Fruit fly (Drosophila melanogaster): ENCODE measurements around the gene Ack.
A peak's percentile ranks its signal among the peaks of the same experiment; 100 is the strongest.

Gene Ack

dm6 chr3L:4092705-4093257, 15.2 kb upstream of the Ack start, which contains the start of gene CG14990 (continued):
- TF ChIP-seq ase (GFP tag; IDR thresholded peaks at IDR 0.05) (no peak), Max (GFP tag; optimal IDR thresholded peaks at IDR 0.05) (no peak), kay (GFP tag; optimal IDR thresholded peaks at IDR 0.05) (no peak), CG15696 (tag; optimal IDR thresholded peaks at IDR 0.05) (no peak), CG31224 (GFP tag; IDR thresholded peaks at IDR 0.05) (no peak), CG10543 (GFP tag; optimal IDR thresholded peaks at IDR 0.05) (no peak), Vsx1 (GFP tag; optimal IDR thresholded peaks at IDR 0.05) (no peak), gt (GFP tag; IDR thresholded peaks at IDR 0.05) (no peak), CG7357 (GFP tag; IDR thresholded peaks at IDR 0.05) (no peak), CG8290 (GFP tag; optimal IDR thresholded peaks at IDR 0.05) (peak; percentile 46), CG8290 (tag; optimal IDR thresholded peaks at IDR 0.05) (peak in 1 of 2 experiments; percentile 56), CG17612 (GFP tag; IDR thresholded peaks at IDR 0.05) (no peak), CG10321 (GFP tag; IDR thresholded peaks at IDR 0.05) (no peak), corto (GFP tag; optimal IDR thresholded peaks at IDR 0.05) (no peak), Dll (GFP tag; IDR thresholded peaks at IDR 0.05; ENCODE audit: partially characterized antibody) (no peak), CG1233 (GFP tag; optimal IDR thresholded peaks at IDR 0.05) (no peak), Xbp1 (GFP tag; optimal IDR thresholded peaks at IDR 0.05) (no peak), Chrac-16 (GFP tag; optimal IDR thresholded peaks at IDR 0.05) (no peak), PHDP (tag; optimal IDR thresholded peaks at IDR 0.05) (no peak), yki (optimal IDR thresholded peaks at IDR 0.05) (no peak), sc (optimal IDR thresholded peaks at IDR 0.05) (no peak), sc (GFP tag; optimal IDR thresholded peaks at IDR 0.05) (no peak), kni (GFP tag; optimal IDR thresholded peaks at IDR 0.05) (no peak), gsb-n (tag; optimal IDR thresholded peaks at IDR 0.05) (no peak), bigmax (GFP tag; optimal IDR thresholded peaks at IDR 0.05) (no peak), CG12155 (GFP tag; optimal IDR thresholded peaks at IDR 0.05) (no peak), Hmx (GFP tag; optimal IDR thresholded peaks at IDR 0.05) (no peak), eve (GFP tag; optimal IDR thresholded peaks at IDR 0.05) (no peak), cg (GFP tag; optimal IDR thresholded peaks at IDR 0.05) (no peak), CG15601 (tag; optimal IDR thresholded peaks at IDR 0.05) (peak; percentile 23), D19B (GFP tag; optimal IDR thresholded peaks at IDR 0.05) (no peak), her (GFP tag; optimal IDR thresholded peaks at IDR 0.05) (no peak), cas (GFP tag; IDR thresholded peaks at IDR 0.05) (no peak), tup (GFP tag; optimal IDR thresholded peaks at IDR 0.05) (no peak), CG1603 (tag; optimal IDR thresholded peaks at IDR 0.05) (peak; percentile 45), zen2 (GFP tag; IDR thresholded peaks at IDR 0.05; ENCODE audit: partially characterized antibody) (no peak), Hr78 (GFP tag; optimal IDR thresholded peaks at IDR 0.05) (peak in 1 of 2 experiments; percentile 40), CG3838 (GFP tag; optimal IDR thresholded peaks at IDR 0.05) (no peak), CG9727 (GFP tag; optimal IDR thresholded peaks at IDR 0.05) (no peak), grn (GFP tag; optimal IDR thresholded peaks at IDR 0.05) (peak; percentile 28), CG12659 (GFP tag; optimal IDR thresholded peaks at IDR 0.05) (peak; percentile 25), CG13894 (tag; optimal IDR thresholded peaks at IDR 0.05) (no peak), z (GFP tag; IDR thresholded peaks at IDR 0.05) (no peak), Meics (GFP tag; optimal IDR thresholded peaks at IDR 0.05) (no peak), CG6654 (GFP tag; optimal IDR thresholded peaks at IDR 0.05) (no peak), pita (GFP tag; optimal IDR thresholded peaks at IDR 0.05) (no peak), Ets65A (GFP tag) (no peak), sr (GFP tag; IDR thresholded peaks at IDR 0.05) (no peak), jumu (GFP tag; optimal IDR thresholded peaks at IDR 0.05) (no peak), D (optimal IDR thresholded peaks at IDR 0.05) (no peak), D (GFP tag; optimal IDR thresholded peaks at IDR 0.05) (no peak), CG18764 (GFP tag; optimal IDR thresholded peaks at IDR 0.05) (no peak)

Data from whole organism, embryonic.